Worm (Caenorhabditis elegans) whole organism, L2 larva: ENCODE measurements around the gene arcp-1.

Experiments used
- ceh-16 ChIP-seq: fragments of 150-350 bp; optimal IDR thresholded peaks from 2 replicates; lab custom pipeline; 2014; ENCODE audit warnings: missing biosample characterization, missing genetic modification characterization
- dmd-4 ChIP-seq: sonication (generic microtip); optimal IDR thresholded peaks from 2 replicates; lab custom pipeline; 2017; ENCODE audit warnings: missing biosample characterization, missing genetic modification characterization
- fos-1 ChIP-seq: fragments of 150-350 bp; optimal IDR thresholded peaks from 2 replicates; lab custom pipeline; 2014; ENCODE audit warnings: missing biosample characterization, missing genetic modification characterization
- lin-11 ChIP-seq: fragments of 150-350 bp; sonication (generic microtip); optimal IDR thresholded peaks from 2 replicates; lab custom pipeline; 2014; ENCODE audit warnings: missing biosample characterization, missing genetic modification characterization, inconsistent platforms, mixed read lengths
- nhr-11 ChIP-seq: fragments of 150-350 bp; optimal IDR thresholded peaks from 2 replicates; lab custom pipeline; 2014; ENCODE audit warnings: missing biosample characterization, missing genetic modification characterization
- unc-39 ChIP-seq: fragments of 150-350 bp; optimal IDR thresholded peaks from 2 replicates; lab custom pipeline; 2014; ENCODE audit warnings: missing biosample characterization, missing genetic modification characterization
- zag-1 ChIP-seq: fragments of 150-350 bp; optimal IDR thresholded peaks from 2 replicates; lab custom pipeline; 2014; ENCODE audit warnings: missing biosample characterization, missing genetic modification characterization
- ztf-11 ChIP-seq: sonication (generic microtip); optimal IDR thresholded peaks from 2 replicates; lab custom pipeline; 2017; ENCODE audit warnings: missing biosample characterization, missing genetic modification characterization

- TF ChIP-seq lin-11 (tag; lab: Kevin White, UChicago) = no peak
- no peak for TF ChIP-seq ceh-16 (tag; lab: Kevin White, UChicago)
- no peak for TF ChIP-seq nhr-11 (tag; lab: Kevin White, UChicago)
- no peak for TF ChIP-seq ztf-11 (tag; lab: Kevin White, UChicago)
- TF ChIP-seq fos-1 (tag; lab: Kevin White, UChicago) = no peak
- no peak for TF ChIP-seq dmd-4 (tag; lab: Kevin White, UChicago)
- TF ChIP-seq zag-1 (tag; lab: Kevin White, UChicago) = no peak
- no peak for TF ChIP-seq unc-39 (tag; lab: Kevin White, UChicago)
Observed at ce11 chrIII:3735509-3736255, 23.5 kb downstream of the arcp-1 start.
